Fruit fly (Drosophila melanogaster) whole organism, wandering third instar larva: ENCODE results near the gene Acn.

Source experiments
- Abd-B ChIP-seq: fragments of >200 bp; optimal IDR thresholded peaks from 2 replicates; lab custom pipeline; 2017; ENCODE audit warnings: missing biosample characterization, missing genetic modification characterization
- CG32264 ChIP-seq: fragments of 200-800 bp; sonication (Bioruptor generic); optimal IDR thresholded peaks from 2 replicates; lab custom pipeline; 2016; ENCODE audit warnings: missing biosample characterization, missing genetic modification characterization
- CG9705 ChIP-seq: fragments of 200-800 bp; sonication (Bioruptor generic); optimal IDR thresholded peaks from 2 replicates; lab custom pipeline; 2018; ENCODE audit warnings: missing biosample characterization, mild to moderate bottlenecking, missing genetic modification characterization
- CrebA ChIP-seq: fragments of 200-800 bp; sonication (Bioruptor generic); optimal IDR thresholded peaks from 2 replicates; lab custom pipeline; 2016; ENCODE audit warnings: missing biosample characterization, mild to moderate bottlenecking, missing genetic modification characterization, borderline replicate concordance
- Dfd ChIP-seq: fragments of >200 bp; optimal IDR thresholded peaks from 2 replicates; lab custom pipeline; 2017; ENCODE audit warnings: missing biosample characterization, missing genetic modification characterization
- GATAd ChIP-seq: sonication (Bioruptor generic); optimal IDR thresholded peaks from 2 replicates; lab custom pipeline; 2016; ENCODE audit warnings: missing biosample characterization, missing genetic modification characterization
- HLH106 ChIP-seq: fragments of 200-800 bp; optimal IDR thresholded peaks from 3 replicates; lab custom pipeline; 2019; ENCODE audit warnings: missing biosample characterization, mild to moderate bottlenecking, missing genetic modification characterization, moderate library complexity
- Hnf4 ChIP-seq: fragments of 200-800 bp; sonication (Bioruptor generic); optimal IDR thresholded peaks from 2 replicates; lab custom pipeline; 2016; ENCODE audit warnings: missing biosample characterization, mild to moderate bottlenecking, missing genetic modification characterization
- Hr78 ChIP-seq: fragments of >200 bp; optimal IDR thresholded peaks from 2 replicates; lab custom pipeline; 2017; ENCODE audit warnings: missing biosample characterization, missing genetic modification characterization
- Hr83 ChIP-seq: fragments of 200-300 bp; sonication (Bioruptor generic); optimal IDR thresholded peaks from 2 replicates; lab custom pipeline; 2016; ENCODE audit warnings: missing biosample characterization, mild to moderate bottlenecking, missing genetic modification characterization, moderate library complexity; ENCODE audit not compliant: poor library complexity, severe bottlenecking
- Mio ChIP-seq: sonication (Bioruptor generic); optimal IDR thresholded peaks from 2 replicates; lab custom pipeline; 2016; ENCODE audit warnings: missing biosample characterization, missing genetic modification characterization
- Myc ChIP-seq: fragments of >200 bp; optimal IDR thresholded peaks from 2 replicates; lab custom pipeline; 2017
- OdsH ChIP-seq: fragments of 200-800 bp; sonication (Bioruptor generic); optimal IDR thresholded peaks from 2 replicates; lab custom pipeline; 2016; ENCODE audit warnings: missing biosample characterization, mild to moderate bottlenecking, missing genetic modification characterization
- Rel ChIP-seq, 2 experiments: fragments of 200-800 bp; sonication (Bioruptor generic) in 1 of 2; optimal IDR thresholded peaks; 2 replicates in 1 of 2; 3 replicates in 1 of 2; lab custom pipeline; 2016 to 2019; ENCODE audit warnings: mild to moderate bottlenecking in 2 of 2, missing biosample characterization in 2 of 2, missing genetic modification characterization in 2 of 2, moderate library complexity in 1 of 2
- Sp1 ChIP-seq: fragments of 200-800 bp; sonication (Bioruptor generic); optimal IDR thresholded peaks from 3 replicates; lab custom pipeline; 2019; ENCODE audit warnings: missing biosample characterization, mild to moderate bottlenecking, missing genetic modification characterization, moderate library complexity
- Vsx2 ChIP-seq: fragments of 200-300, 225-300 bp; sonication (Bioruptor generic); optimal IDR thresholded peaks from 2 replicates; lab custom pipeline; 2018; ENCODE audit warnings: missing biosample characterization, missing genetic modification characterization; ENCODE audit not compliant: partially characterized antibody
- br ChIP-seq: fragments of 200-800 bp; sonication (Bioruptor generic); optimal IDR thresholded peaks from 2 replicates; lab custom pipeline; 2016; ENCODE audit warnings: missing biosample characterization, missing genetic modification characterization
- brk ChIP-seq: fragments of 200-800 bp; sonication (Bioruptor generic); optimal IDR thresholded peaks from 2 replicates; lab custom pipeline; 2016; ENCODE audit warnings: missing biosample characterization, mild to moderate bottlenecking, missing genetic modification characterization
- dl ChIP-seq, 2 experiments: fragments of 175-275, 200-275 bp in 1 of 2; fragments of 200-275 bp in 1 of 2; sonication (Bioruptor generic); optimal IDR thresholded peaks; lab custom pipeline; 2018; ENCODE audit warnings: mild to moderate bottlenecking in 2 of 2, missing biosample characterization in 2 of 2, missing genetic modification characterization in 2 of 2, moderate library complexity in 2 of 2; ENCODE audit not compliant: partially characterized antibody in 2 of 2, insufficient read depth in 1 of 2
- dmrt93B ChIP-seq: fragments of 200-800 bp; sonication (Bioruptor generic); optimal IDR thresholded peaks from 2 replicates; lab custom pipeline; 2018; ENCODE audit warnings: missing biosample characterization, mild to moderate bottlenecking, missing genetic modification characterization
- ey ChIP-seq: fragments of 200-800 bp; sonication (Bioruptor generic); optimal IDR thresholded peaks from 2 replicates; lab custom pipeline; 2016; ENCODE audit warnings: missing biosample characterization, missing genetic modification characterization
- fru ChIP-seq: fragments of 200-800 bp; sonication (Bioruptor generic); optimal IDR thresholded peaks from 3 replicates; lab custom pipeline; 2016; ENCODE audit warnings: missing biosample characterization, mild to moderate bottlenecking, missing genetic modification characterization
- h ChIP-seq: fragments of 200-800 bp; sonication (Bioruptor generic); optimal IDR thresholded peaks from 3 replicates; lab custom pipeline; 2016; ENCODE audit warnings: missing biosample characterization, mild to moderate bottlenecking, missing genetic modification characterization
- jim ChIP-seq: fragments of 175-275, 200-325 bp; sonication (Bioruptor generic); optimal IDR thresholded peaks from 2 replicates; lab custom pipeline; 2016; ENCODE audit warnings: missing biosample characterization, mild to moderate bottlenecking, missing genetic modification characterization
- pan ChIP-seq: fragments of >200 bp; optimal IDR thresholded peaks from 2 replicates; lab custom pipeline; 2017
- rgr ChIP-seq: fragments of 200-800 bp; sonication (Bioruptor generic); optimal IDR thresholded peaks from 3 replicates; lab custom pipeline; 2016; ENCODE audit warnings: missing biosample characterization, mild to moderate bottlenecking, missing genetic modification characterization
- sage ChIP-seq: fragments of 200-800 bp; sonication (Bioruptor generic); optimal IDR thresholded peaks from 2 replicates; lab custom pipeline; 2016; ENCODE audit warnings: missing biosample characterization, mild to moderate bottlenecking, missing genetic modification characterization
- sv ChIP-seq: fragments of 200-800 bp; sonication (Bioruptor generic); optimal IDR thresholded peaks from 3 replicates; lab custom pipeline; 2016; ENCODE audit warnings: missing biosample characterization, missing genetic modification characterization
- woc ChIP-seq: sonication (Bioruptor generic); optimal IDR thresholded peaks from 2 replicates; lab custom pipeline; 2016; ENCODE audit warnings: missing biosample characterization, mild to moderate bottlenecking, missing genetic modification characterization

The Acn gene

DNA sequence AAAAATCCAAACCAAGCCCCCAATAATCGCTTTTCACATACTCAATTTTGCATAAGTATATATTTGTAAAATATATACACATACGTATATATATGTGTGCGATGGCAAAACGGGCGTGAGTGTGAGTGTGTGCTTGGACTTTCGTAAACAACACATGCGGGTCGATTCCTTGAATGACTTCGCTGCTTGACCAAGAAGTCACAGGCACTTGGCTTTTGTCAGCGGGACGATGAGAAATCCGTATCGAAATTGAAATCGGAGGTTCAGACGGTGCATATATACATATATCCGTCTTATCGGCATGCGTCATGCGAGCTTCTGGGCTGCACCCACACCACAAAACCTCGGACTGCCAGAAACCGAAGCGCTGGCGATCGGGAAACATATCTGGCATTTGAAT lies 10.1 kb upstream of the Acn start:
- TF ChIP-seq dl (GFP tag; optimal IDR thresholded peaks at IDR 0.05; lab: Kevin White, UChicago; ENCODE audit: insufficient read depth in 1 of 2, partially characterized antibody in 2 of 2) (no peak), pan (lab: Kevin White, UChicago) (no peak), CG32264 (GFP tag; lab: Kevin White, UChicago) (no peak), brk (GFP tag; lab: Kevin White, UChicago) (no peak), h (GFP tag; lab: Kevin White, UChicago) (no peak), rgr (no peak), CG9705 (GFP tag; lab: Kevin White, UChicago) (no peak), Hr78 (no peak), Mio (GFP tag; lab: Kevin White, UChicago) (no peak), HLH106 (no peak), sv (GFP tag; lab: Kevin White, UChicago) (no peak), jim (GFP tag; lab: Kevin White, UChicago) (no peak), fru (GFP tag; lab: Kevin White, UChicago) (no peak), CrebA (GFP tag; lab: Kevin White, UChicago) (no peak), OdsH (GFP tag; lab: Kevin White, UChicago) (no peak), woc (GFP tag; lab: Kevin White, UChicago) (no peak)

dm6 chr2L:19036105-19036714 lies 8.9 kb upstream of the Acn start:
- peak; percentile 8 for TF ChIP-seq h (GFP tag; lab: Kevin White, UChicago)
- no peak for TF ChIP-seq Abd-B
- no peak for TF ChIP-seq Vsx2
- no peak for TF ChIP-seq sage (GFP tag; lab: Kevin White, UChicago)
- TF ChIP-seq brk (GFP tag; lab: Kevin White, UChicago): no peak
- TF ChIP-seq, all 38 proteins: peak for 1

dm6 chr2L:19037011-19037410 lies 8.1 kb upstream of the Acn start:
- TF ChIP-seq OdsH (GFP tag; lab: Kevin White, UChicago) (no peak), sv (GFP tag; lab: Kevin White, UChicago) (no peak), jim (GFP tag; lab: Kevin White, UChicago) (no peak), h (GFP tag; lab: Kevin White, UChicago) (peak; percentile 4), fru (GFP tag; lab: Kevin White, UChicago) (no peak), Sp1 (no peak), dmrt93B (GFP tag; lab: Kevin White, UChicago) (no peak)

- TF ChIP-seq GATAd: no peak
- TF ChIP-seq dl (GFP tag; optimal IDR thresholded peaks at IDR 0.05; lab: Kevin White, UChicago; ENCODE audit: insufficient read depth in 1 of 2, partially characterized antibody in 2 of 2): no peak
- TF ChIP-seq Hr83 (GFP tag; lab: Kevin White, UChicago): no peak
- no peak for TF ChIP-seq OdsH (GFP tag; lab: Kevin White, UChicago)
- TF ChIP-seq Mio (GFP tag; lab: Kevin White, UChicago): no peak
- TF ChIP-seq woc (GFP tag; lab: Kevin White, UChicago): no peak
- TF ChIP-seq br (GFP tag; lab: Kevin White, UChicago): no peak
- TF ChIP-seq CG9705 (GFP tag; lab: Kevin White, UChicago): no peak
- no peak for TF ChIP-seq Myc (lab: Kevin White, UChicago)
- no peak for TF ChIP-seq jim (GFP tag; lab: Kevin White, UChicago)
- no peak for TF ChIP-seq ey (GFP tag; lab: Kevin White, UChicago)
- TF ChIP-seq fru (GFP tag; lab: Kevin White, UChicago): no peak
- TF ChIP-seq Rel (GFP tag; optimal IDR thresholded peaks at IDR 0.05; lab: Kevin White, UChicago): no peak
- TF ChIP-seq Rel (tag; optimal IDR thresholded peaks at IDR 0.05; lab: Kevin White, UChicago): no peak
- no peak for TF ChIP-seq pan (lab: Kevin White, UChicago)
- TF ChIP-seq Hnf4 (GFP tag; lab: Kevin White, UChicago): no peak
- TF ChIP-seq sage (GFP tag; lab: Kevin White, UChicago): no peak
- TF ChIP-seq Abd-B: no peak
Observed at dm6 chr2L:19037455-19037854, 7.7 kb upstream of the Acn start.

- TF ChIP-seq Abd-B (no peak), Sp1 (no peak), Rel (GFP tag; optimal IDR thresholded peaks at IDR 0.05; lab: Kevin White, UChicago) (no peak), Rel (tag; optimal IDR thresholded peaks at IDR 0.05; lab: Kevin White, UChicago) (no peak), rgr (no peak), CrebA (GFP tag; lab: Kevin White, UChicago) (no peak), Dfd (GFP tag; lab: Kevin White, UChicago) (no peak)
Observed at dm6 chr2L:19041590-19041989, 3.6 kb upstream of the Acn start, which contains the start of gene Catsup. Gene Catsup (plus strand): TSS chr2L:19041862.
